Fruit fly (Drosophila melanogaster): ENCODE data around the gene tw.

Gene tw

DNA sequence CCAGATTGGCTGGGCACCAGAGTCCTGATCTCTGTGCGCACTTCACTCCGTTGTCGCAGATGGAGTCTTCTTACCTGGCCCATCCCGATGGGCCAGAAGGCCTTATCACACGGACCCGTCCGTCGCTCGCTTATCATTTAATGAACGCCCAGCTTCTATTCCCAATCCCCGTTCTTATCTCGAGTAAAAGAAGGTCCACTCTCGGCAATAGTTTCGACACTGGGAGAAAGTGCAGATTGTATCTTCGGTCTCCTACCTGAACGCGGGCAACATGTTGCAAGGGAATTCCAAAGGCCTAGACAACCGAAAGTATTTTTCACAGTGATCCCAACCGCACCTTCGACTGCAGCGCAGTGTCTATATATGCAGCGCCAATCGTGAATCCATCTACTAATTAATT lies 18.5 kb upstream of the tw start:
- TF ChIP-seq Vsx2 (GFP tag; optimal IDR thresholded peaks at IDR 0.05; ENCODE audit: partially characterized antibody): no peak
- no peak for TF ChIP-seq Sp1 (GFP tag; optimal IDR thresholded peaks at IDR 0.05)
- no peak for TF ChIP-seq sage (GFP tag; optimal IDR thresholded peaks at IDR 0.05)
- TF ChIP-seq dsf (GFP tag; optimal IDR thresholded peaks at IDR 0.05; ENCODE audit: borderline replicate concordance): no peak
- no peak for TF ChIP-seq pan (optimal IDR thresholded peaks at IDR 0.05)
- no peak for TF ChIP-seq CG9705 (GFP tag; optimal IDR thresholded peaks at IDR 0.05)
- TF ChIP-seq N (GFP tag; optimal IDR thresholded peaks at IDR 0.05): no peak
- no peak for TF ChIP-seq Hr78 (GFP tag; optimal IDR thresholded peaks at IDR 0.05)
- TF ChIP-seq CG32264 (GFP tag; optimal IDR thresholded peaks at IDR 0.05): no peak

- no peak for TF ChIP-seq sv (GFP tag; optimal IDR thresholded peaks at IDR 0.05)
- TF ChIP-seq Jra (GFP tag; optimal IDR thresholded peaks at IDR 0.05): no peak
- TF ChIP-seq CrebA (GFP tag; optimal IDR thresholded peaks at IDR 0.05; ENCODE audit: borderline replicate concordance): no peak
- no peak for TF ChIP-seq jim (GFP tag; optimal IDR thresholded peaks at IDR 0.05)
- peak; percentile 32 for TF ChIP-seq CG9705 (GFP tag; optimal IDR thresholded peaks at IDR 0.05)
- TF ChIP-seq br (GFP tag; optimal IDR thresholded peaks at IDR 0.05): peak; percentile 66
- TF ChIP-seq dsf (GFP tag; optimal IDR thresholded peaks at IDR 0.05; ENCODE audit: borderline replicate concordance): no peak
- no peak for TF ChIP-seq Dfd (GFP tag; optimal IDR thresholded peaks at IDR 0.05)
- no peak for TF ChIP-seq woc (GFP tag; optimal IDR thresholded peaks at IDR 0.05)
- TF ChIP-seq brk (GFP tag; optimal IDR thresholded peaks at IDR 0.05): no peak
- no peak for TF ChIP-seq N (GFP tag; optimal IDR thresholded peaks at IDR 0.05)
- no peak for TF ChIP-seq sage (GFP tag; optimal IDR thresholded peaks at IDR 0.05)
- TF ChIP-seq Rel (GFP tag; optimal IDR thresholded peaks at IDR 0.05): no peak
- peak; percentile 6 for TF ChIP-seq Rel (tag; optimal IDR thresholded peaks at IDR 0.05)
- no peak for TF ChIP-seq Mio (GFP tag; optimal IDR thresholded peaks at IDR 0.05)
- no peak for TF ChIP-seq Hr78 (GFP tag; optimal IDR thresholded peaks at IDR 0.05)
- no peak for TF ChIP-seq Abd-B (GFP tag; optimal IDR thresholded peaks at IDR 0.05)
- TF ChIP-seq GATAd (GFP tag; optimal IDR thresholded peaks at IDR 0.05): no peak
- TF ChIP-seq Hnf4 (GFP tag; optimal IDR thresholded peaks at IDR 0.05): peak; percentile 61
- no peak for TF ChIP-seq lola (GFP tag; optimal IDR thresholded peaks at IDR 0.05)
- peak; percentile 44 for TF ChIP-seq fru (GFP tag; optimal IDR thresholded peaks at IDR 0.05)
- TF ChIP-seq tai (GFP tag; optimal IDR thresholded peaks at IDR 0.05): no peak
- TF ChIP-seq h (GFP tag; optimal IDR thresholded peaks at IDR 0.05): peak; percentile 73
- no peak for TF ChIP-seq usp (GFP tag; optimal IDR thresholded peaks at IDR 0.05)
- peak; percentile 65 for TF ChIP-seq Hr83 (GFP tag; optimal IDR thresholded peaks at IDR 0.05; ENCODE audit: poor library complexity, severe bottlenecking)
- peak in 1 of 2 experiments; percentile 46 for TF ChIP-seq foxo (GFP tag; optimal IDR thresholded peaks at IDR 0.05)
- peak; percentile 69 for TF ChIP-seq rgr (GFP tag; optimal IDR thresholded peaks at IDR 0.05)
- no peak for TF ChIP-seq CG32264 (GFP tag; optimal IDR thresholded peaks at IDR 0.05)
- peak; percentile 53 for TF ChIP-seq psq (GFP tag; optimal IDR thresholded peaks at IDR 0.05)
- peak; percentile 57 for TF ChIP-seq OdsH (GFP tag; optimal IDR thresholded peaks at IDR 0.05)
- no peak for TF ChIP-seq dl (GFP tag; optimal IDR thresholded peaks at IDR 0.05; ENCODE audit: insufficient read depth in 1 of 2, partially characterized antibody in 2 of 2)
- no peak for TF ChIP-seq Dif (GFP tag; optimal IDR thresholded peaks at IDR 0.05; ENCODE audit: partially characterized antibody)
- peak; percentile 62 for TF ChIP-seq Sp1 (GFP tag; optimal IDR thresholded peaks at IDR 0.05)
- TF ChIP-seq Myc (optimal IDR thresholded peaks at IDR 0.05): no peak
- no peak for TF ChIP-seq Vsx2 (GFP tag; optimal IDR thresholded peaks at IDR 0.05; ENCODE audit: partially characterized antibody)
- peak; percentile 44 for TF ChIP-seq HLH106 (tag; optimal IDR thresholded peaks at IDR 0.05)
- peak; percentile 35 for TF ChIP-seq ey (GFP tag; optimal IDR thresholded peaks at IDR 0.05)
- TF ChIP-seq pan (optimal IDR thresholded peaks at IDR 0.05): no peak
- TF ChIP-seq dmrt93B (GFP tag; optimal IDR thresholded peaks at IDR 0.05): peak; percentile 48
These were observed 16.6 kb upstream of the tw start for dm6 chrX:767928-768327.
